Worm (Caenorhabditis elegans) whole organism, mixed stage, embryonic: ENCODE results near the gene M176.4.

Experiments used
- M03D4.4 ChIP-seq: sonication (generic microtip); optimal IDR thresholded peaks from 2 replicates; lab custom pipeline; 2017; ENCODE audit warnings: mild to moderate bottlenecking, missing genetic modification characterization, missing compliant biosample characterization
- bed-3 ChIP-seq: fragments of 200-800 bp; sonication (Bioruptor generic); optimal IDR thresholded peaks from 3 replicates; lab custom pipeline; 2018; ENCODE audit warnings: mild to moderate bottlenecking, missing genetic modification characterization, moderate library complexity, missing compliant biosample characterization
- blmp-1 ChIP-seq: fragments of 150-350 bp; optimal IDR thresholded peaks from 2 replicates; lab custom pipeline; 2014; ENCODE audit warnings: missing biosample characterization, missing genetic modification characterization
- ceh-39 ChIP-seq: fragments of 150-350 bp; optimal IDR thresholded peaks from 2 replicates; lab custom pipeline; 2014; ENCODE audit warnings: missing biosample characterization, missing genetic modification characterization
- ceh-83 ChIP-seq: fragments of 200-800 bp; sonication (Bioruptor generic); optimal IDR thresholded peaks from 2 replicates; lab custom pipeline; 2018; ENCODE audit warnings: mild to moderate bottlenecking, missing genetic modification characterization, missing compliant biosample characterization
- ces-1 ChIP-seq: fragments of 150-350 bp; optimal IDR thresholded peaks from 2 replicates; lab custom pipeline; 2014; ENCODE audit warnings: missing biosample characterization, missing genetic modification reagents, missing genetic modification characterization
- cnd-1 ChIP-seq: fragments of 200-800 bp; sonication (Bioruptor generic); optimal IDR thresholded peaks from 2 replicates; lab custom pipeline; 2018; ENCODE audit warnings: mild to moderate bottlenecking, missing genetic modification characterization, missing compliant biosample characterization
- drap-1 ChIP-seq: fragments of 200-800 bp; sonication (Bioruptor generic); optimal IDR thresholded peaks from 3 replicates; lab custom pipeline; 2018; ENCODE audit warnings: mild to moderate bottlenecking, missing genetic modification characterization, missing compliant biosample characterization
- elt-1 ChIP-seq: sonication (generic microtip); optimal IDR thresholded peaks from 2 replicates; lab custom pipeline; 2017; ENCODE audit warnings: missing genetic modification characterization, mild to moderate bottlenecking, missing compliant biosample characterization, antibody characterized with exemption, moderate library complexity, borderline replicate concordance; ENCODE audit not compliant: insufficient read depth
- elt-3 ChIP-seq: fragments of 150-350 bp; optimal IDR thresholded peaks from 2 replicates; lab custom pipeline; 2014; ENCODE audit warnings: missing biosample characterization, missing genetic modification characterization
- flh-1 ChIP-seq: fragments of 200-800 bp; sonication (Bioruptor generic); optimal IDR thresholded peaks from 2 replicates; lab custom pipeline; 2018; ENCODE audit warnings: mild to moderate bottlenecking, missing genetic modification characterization, moderate library complexity, missing compliant biosample characterization
- ham-2 ChIP-seq: fragments of 200-800 bp; sonication (Bioruptor generic); optimal IDR thresholded peaks from 2 replicates; lab custom pipeline; 2018; ENCODE audit warnings: mild to moderate bottlenecking, missing genetic modification characterization, missing compliant biosample characterization
- lin-13 ChIP-seq: fragments of 150-350 bp; optimal IDR thresholded peaks from 2 replicates; lab custom pipeline; 2014; ENCODE audit warnings: missing biosample characterization, missing genetic modification characterization
- lin-32 ChIP-seq: fragments of 200-800 bp; sonication (Bioruptor generic); optimal IDR thresholded peaks from 2 replicates; lab custom pipeline; 2018; ENCODE audit warnings: mild to moderate bottlenecking, missing genetic modification characterization, missing compliant biosample characterization
- lsy-2 ChIP-seq: fragments of 150-350 bp; optimal IDR thresholded peaks from 2 replicates; lab custom pipeline; 2014; ENCODE audit warnings: missing biosample characterization, missing genetic modification characterization
- mab-5 ChIP-seq: fragments of 150-350 bp; optimal IDR thresholded peaks from 2 replicates; lab custom pipeline; 2014; ENCODE audit warnings: missing biosample characterization, missing genetic modification characterization
- mep-1 ChIP-seq: fragments of 150-350 bp; optimal IDR thresholded peaks from 2 replicates; lab custom pipeline; 2017; ENCODE audit warnings: missing biosample characterization, missing genetic modification reagents, missing genetic modification characterization, inconsistent platforms
- mls-2 ChIP-seq: sonication (generic microtip); optimal IDR thresholded peaks from 2 replicates; lab custom pipeline; 2016; ENCODE audit warnings: mild to moderate bottlenecking, missing genetic modification characterization, moderate library complexity, missing compliant biosample characterization
- nhr-12 ChIP-seq: fragments of 150-350 bp; optimal IDR thresholded peaks from 2 replicates; lab custom pipeline; 2014; ENCODE audit warnings: missing biosample characterization, missing genetic modification characterization
- nhr-2 ChIP-seq: fragments of 150-350 bp; optimal IDR thresholded peaks from 2 replicates; lab custom pipeline; 2014; ENCODE audit warnings: missing biosample characterization, missing genetic modification characterization
- nhr-237 ChIP-seq: fragments of 150-350 bp; optimal IDR thresholded peaks from 2 replicates; lab custom pipeline; 2014; ENCODE audit warnings: missing biosample characterization, missing genetic modification characterization
- nhr-28 ChIP-seq: fragments of 150-350 bp; optimal IDR thresholded peaks from 2 replicates; lab custom pipeline; 2014; ENCODE audit warnings: missing biosample characterization, missing genetic modification characterization
- nhr-76 ChIP-seq: sonication (generic microtip); optimal IDR thresholded peaks from 2 replicates; lab custom pipeline; 2017; ENCODE audit warnings: missing biosample characterization, missing genetic modification characterization
- sem-2 ChIP-seq: fragments of 200-800 bp; sonication (Bioruptor generic); optimal IDR thresholded peaks from 2 replicates; lab custom pipeline; 2018; ENCODE audit warnings: mild to moderate bottlenecking, missing genetic modification characterization, missing compliant biosample characterization
- snpc-4 ChIP-seq: fragments of 150-350 bp; optimal IDR thresholded peaks from 2 replicates; lab custom pipeline; 2014; ENCODE audit warnings: missing biosample characterization, missing genetic modification characterization
- sptf-1 ChIP-seq: sonication (generic microtip); optimal IDR thresholded peaks from 2 replicates; lab custom pipeline; 2017; ENCODE audit warnings: mild to moderate bottlenecking, missing genetic modification characterization, moderate library complexity, missing compliant biosample characterization
- tbx-8 ChIP-seq: fragments of 200-800 bp; sonication (Bioruptor generic); optimal IDR thresholded peaks from 2 replicates; lab custom pipeline; 2018; ENCODE audit warnings: mild to moderate bottlenecking, missing genetic modification characterization, moderate library complexity, missing compliant biosample characterization
- unc-120 ChIP-seq: sonication (generic microtip); optimal IDR thresholded peaks from 2 replicates; lab custom pipeline; 2017; ENCODE audit warnings: missing genetic modification characterization, missing compliant biosample characterization; ENCODE audit not compliant: poor library complexity, severe bottlenecking
- unc-62 ChIP-seq: fragments of 150-350 bp; optimal IDR thresholded peaks from 2 replicates; lab custom pipeline; 2014; ENCODE audit warnings: missing biosample characterization, missing genetic modification reagents, missing genetic modification characterization
- zip-8 ChIP-seq: fragments of 150-350 bp; optimal IDR thresholded peaks from 2 replicates; lab custom pipeline; 2014; ENCODE audit warnings: missing biosample characterization, missing genetic modification characterization
- ztf-11 ChIP-seq: fragments of 150-350 bp; optimal IDR thresholded peaks from 2 replicates; lab custom pipeline; 2014; ENCODE audit warnings: missing biosample characterization, missing genetic modification characterization

The M176.4 gene

ce11 chrII:9407020-9407419, 11.1 kb upstream of the M176.4 start, which contains the start of gene mpz-6:
Gene mpz-6, minus strand, starts transcription at chrII:9407120.
- TF ChIP-seq nhr-237 = no peak
- no peak for TF ChIP-seq bed-3 (GFP tag; lab: Kevin White, UChicago)
- no peak for TF ChIP-seq ces-1 (GFP tag; lab: Kevin White, UChicago)
- TF ChIP-seq nhr-12 (tag; lab: Kevin White, UChicago) = no peak
- TF ChIP-seq ham-2 (GFP tag; lab: Kevin White, UChicago) = no peak
- TF ChIP-seq blmp-1 = no peak
- TF ChIP-seq sptf-1 (tag; lab: Kevin White, UChicago) = no peak
- no peak for TF ChIP-seq M03D4.4 (tag; lab: Kevin White, UChicago)
- TF ChIP-seq unc-62 (GFP tag; lab: Kevin White, UChicago) = no peak
- TF ChIP-seq lin-13 (tag; lab: Kevin White, UChicago) = no peak
- no peak for TF ChIP-seq lsy-2
- no peak for TF ChIP-seq ceh-83
- no peak for TF ChIP-seq flh-1 (GFP tag; lab: Kevin White, UChicago)
- TF ChIP-seq elt-1 (tag; lab: Kevin White, UChicago) = no peak
- no peak for TF ChIP-seq nhr-76 (tag; lab: Kevin White, UChicago)
- TF ChIP-seq snpc-4 (tag; lab: Kevin White, UChicago) = no peak
- TF ChIP-seq ztf-11 (tag; lab: Kevin White, UChicago) = no peak
- TF ChIP-seq elt-3 (tag; lab: Kevin White, UChicago) = no peak
- TF ChIP-seq mls-2 (tag; lab: Kevin White, UChicago) = no peak

ce11 chrII:9407469-9407868, 10.7 kb upstream of the M176.4 start, which contains the start of gene arrd-2:
Gene arrd-2, plus strand, starts transcription at chrII:9407769.
- TF ChIP-seq zip-8 (tag; lab: Kevin White, UChicago) = no peak
- TF ChIP-seq unc-62 (GFP tag; lab: Kevin White, UChicago) = no peak
- TF ChIP-seq lsy-2 = no peak
- TF ChIP-seq unc-120 = no peak
- no peak for TF ChIP-seq sptf-1 (tag; lab: Kevin White, UChicago)
- no peak for TF ChIP-seq ceh-39 (tag; lab: Kevin White, UChicago)
- no peak for TF ChIP-seq ces-1 (GFP tag; lab: Kevin White, UChicago)
- no peak for TF ChIP-seq flh-1 (GFP tag; lab: Kevin White, UChicago)
- no peak for TF ChIP-seq mep-1 (tag; lab: Kevin White, UChicago)
- TF ChIP-seq mab-5 (tag; lab: Kevin White, UChicago) = no peak
- TF ChIP-seq ceh-83 = no peak
- TF ChIP-seq blmp-1 = no peak
- TF ChIP-seq mls-2 (tag; lab: Kevin White, UChicago) = no peak
- TF ChIP-seq nhr-2 (tag; lab: Kevin White, UChicago) = no peak
- TF ChIP-seq nhr-28 (tag; lab: Kevin White, UChicago) = no peak
- TF ChIP-seq snpc-4 (tag; lab: Kevin White, UChicago) = no peak

ce11 chrII:9411497-9411896, 6.7 kb upstream of the M176.4 start, which contains the start of gene M176.9:
Gene M176.9, minus strand, starts transcription at chrII:9411597.
- TF ChIP-seq mls-2 (tag; lab: Kevin White, UChicago) (no peak), ceh-39 (tag; lab: Kevin White, UChicago) (no peak), mep-1 (tag; lab: Kevin White, UChicago) (no peak), snpc-4 (tag; lab: Kevin White, UChicago) (no peak), tbx-8 (GFP tag; lab: Kevin White, UChicago) (no peak), nhr-12 (tag; lab: Kevin White, UChicago) (no peak)

ce11 chrII:9412086-9412608, 6.0 kb upstream of the M176.4 start, which contains the start of gene arrd-3:
Gene arrd-3, plus strand, starts transcription at chrII:9412558.
- TF ChIP-seq lin-13 (tag; lab: Kevin White, UChicago) (no peak), bed-3 (GFP tag; lab: Kevin White, UChicago) (no peak), unc-62 (GFP tag; lab: Kevin White, UChicago) (no peak), drap-1 (GFP tag; lab: Kevin White, UChicago) (no peak), ces-1 (GFP tag; lab: Kevin White, UChicago) (no peak), nhr-237 (no peak), ceh-39 (tag; lab: Kevin White, UChicago) (no peak), nhr-12 (tag; lab: Kevin White, UChicago) (no peak), M03D4.4 (tag; lab: Kevin White, UChicago) (no peak), ztf-11 (tag; lab: Kevin White, UChicago) (no peak), sptf-1 (tag; lab: Kevin White, UChicago) (no peak), sem-2 (GFP tag; lab: Kevin White, UChicago) (no peak), lin-32 (GFP tag; lab: Kevin White, UChicago) (no peak), flh-1 (GFP tag; lab: Kevin White, UChicago) (no peak), cnd-1 (tag; lab: Kevin White, UChicago) (no peak), ceh-83 (no peak)
